Fruit fly (Drosophila melanogaster) whole organism, adult: ENCODE data around the gene betaTub97EF.

Source experiments
- CG11617 ChIP-seq: fragments of 200-800 bp; sonication (Bioruptor generic); optimal IDR thresholded peaks from 2 replicates; lab custom pipeline; 2017; ENCODE audit warnings: mild to moderate bottlenecking, missing biosample characterization, missing genetic modification reagents, missing genetic modification characterization
- CG12768 ChIP-seq: fragments of 200-800 bp; sonication (Bioruptor generic); optimal IDR thresholded peaks from 2 replicates; lab custom pipeline; 2017; ENCODE audit warnings: missing biosample characterization, missing genetic modification characterization, mild to moderate bottlenecking, moderate library complexity, missing genetic modification reagents
- CG14711 ChIP-seq: fragments of 200-800 bp; sonication (Bioruptor generic); optimal IDR thresholded peaks from 2 replicates; lab custom pipeline; 2018; ENCODE audit warnings: missing biosample characterization, mild to moderate bottlenecking, missing genetic modification characterization, moderate library complexity
- CG1620 ChIP-seq: fragments of 200-800 bp; sonication (Bioruptor generic); optimal IDR thresholded peaks from 2 replicates; lab custom pipeline; 2016; ENCODE audit warnings: missing biosample characterization, missing genetic modification characterization
- CG33017 ChIP-seq: fragments of 200-800 bp; sonication (Bioruptor generic); optimal IDR thresholded peaks from 2 replicates; lab custom pipeline; 2018; ENCODE audit warnings: missing biosample characterization, mild to moderate bottlenecking, missing genetic modification characterization, moderate library complexity
- CG7101 ChIP-seq: fragments of 200-800 bp; sonication (Bioruptor generic); optimal IDR thresholded peaks from 2 replicates; lab custom pipeline; 2018; ENCODE audit warnings: missing biosample characterization, mild to moderate bottlenecking, missing genetic modification characterization, moderate library complexity
- Crg-1 ChIP-seq: fragments of 200-800 bp; sonication (Bioruptor generic); optimal IDR thresholded peaks from 2 replicates; lab custom pipeline; 2016; ENCODE audit warnings: missing biosample characterization, missing genetic modification characterization
- Mnt ChIP-seq: fragments of 200-800 bp; sonication (Bioruptor generic); optimal IDR thresholded peaks from 2 replicates; lab custom pipeline; 2016; ENCODE audit warnings: missing biosample characterization, mild to moderate bottlenecking, missing genetic modification characterization
- bab1 ChIP-seq: fragments of 200-800 bp; sonication (Bioruptor generic); optimal IDR thresholded peaks from 3 replicates; lab custom pipeline; 2019; ENCODE audit warnings: missing biosample characterization, mild to moderate bottlenecking, missing genetic modification characterization, moderate library complexity
- cic ChIP-seq: fragments of 200-800 bp; sonication (Bioruptor generic); optimal IDR thresholded peaks from 2 replicates; lab custom pipeline; 2017; ENCODE audit warnings: missing biosample characterization, mild to moderate bottlenecking, missing genetic modification characterization, moderate library complexity
- cnc ChIP-seq, 2 experiments: fragments of >200 bp; optimal IDR thresholded peaks; 2 replicates each; lab custom pipeline; 2017
- pad ChIP-seq: fragments of 200-800 bp; sonication (Bioruptor generic); optimal IDR thresholded peaks from 3 replicates; lab custom pipeline; 2017; ENCODE audit warnings: missing biosample characterization, missing genetic modification characterization, mild to moderate bottlenecking, moderate library complexity, missing genetic modification reagents
- tj ChIP-seq: fragments of 200-800 bp; sonication (Bioruptor generic); optimal IDR thresholded peaks from 3 replicates; lab custom pipeline; 2017; ENCODE audit warnings: missing biosample characterization, mild to moderate bottlenecking, missing genetic modification characterization, moderate library complexity

The betaTub97EF gene

dm6 chr3R:27921982-27922672 lies 66.1 kb downstream of the betaTub97EF start, which contains the start of gene BCAS2:
Gene BCAS2, minus strand, starts transcription at chr3R:27922356.
- TF ChIP-seq pad (GFP tag; lab: Kevin White, UChicago) (no peak), tj (GFP tag; lab: Kevin White, UChicago) (no peak), CG33017 (tag; lab: Kevin White, UChicago) (no peak), CG1620 (GFP tag; lab: Kevin White, UChicago) (no peak), cic (GFP tag; lab: Kevin White, UChicago) (no peak)

dm6 chr3R:27920883-27921282 lies 67.3 kb downstream of the betaTub97EF start, which contains the start of gene CG12259:
Gene CG12259, minus strand, starts transcription at chr3R:27921089.
- TF ChIP-seq Crg-1 (GFP tag; lab: Kevin White, UChicago) (no peak), CG14711 (tag; lab: Kevin White, UChicago) (no peak), CG7101 (tag; lab: Kevin White, UChicago) (no peak)

dm6 chr3R:27919385-27919789 lies 68.8 kb downstream of the betaTub97EF start, which contains the start of gene Boh1:
Gene Boh1, minus strand, starts transcription at chr3R:27919460.
- TF ChIP-seq cic (GFP tag; lab: Kevin White, UChicago) (no peak), Mnt (GFP tag; lab: Kevin White, UChicago) (peak; percentile 8), CG11617 (GFP tag; lab: Kevin White, UChicago) (peak; percentile 58), CG7101 (tag; lab: Kevin White, UChicago) (peak; percentile 36), pad (GFP tag; lab: Kevin White, UChicago) (no peak), CG14711 (tag; lab: Kevin White, UChicago) (peak; percentile 46), tj (GFP tag; lab: Kevin White, UChicago) (no peak), Crg-1 (GFP tag; lab: Kevin White, UChicago) (no peak), CG12768 (GFP tag; lab: Kevin White, UChicago) (peak; percentile 13), cnc (optimal IDR thresholded peaks at IDR 0.05; lab: Kevin White, UChicago) (no peak), CG1620 (GFP tag; lab: Kevin White, UChicago) (no peak), bab1 (GFP tag; lab: Kevin White, UChicago) (peak; percentile 61), CG33017 (tag; lab: Kevin White, UChicago) (peak; percentile 28)
